Worm (Caenorhabditis elegans) whole organism, late embryonic: Measurements from ENCODE around the gene daf-2.

ENCODE experiments used
- C38D4.7 ChIP-seq: fragments of 200-800 bp; sonication (Bioruptor generic); optimal IDR thresholded peaks from 2 replicates; lab custom pipeline; 2018; ENCODE audit warnings: mild to moderate bottlenecking, missing genetic modification characterization, moderate library complexity, missing compliant biosample characterization
- F13H6.1 ChIP-seq: sonication (generic microtip); optimal IDR thresholded peaks from 2 replicates; lab custom pipeline; 2016; ENCODE audit warnings: missing genetic modification characterization, missing compliant biosample characterization
- K09A11.1 ChIP-seq: sonication (generic microtip); optimal IDR thresholded peaks from 2 replicates; lab custom pipeline; 2017; ENCODE audit warnings: antibody characterized with exemption, mild to moderate bottlenecking, missing genetic modification characterization, missing compliant biosample characterization; ENCODE audit not compliant: insufficient read depth
- T23F11.4 ChIP-seq: fragments of 200-800 bp; sonication (Bioruptor generic); optimal IDR thresholded peaks from 2 replicates; lab custom pipeline; 2018; ENCODE audit warnings: mild to moderate bottlenecking, missing genetic modification characterization, missing compliant biosample characterization
- Y22D7AL.16 ChIP-seq: sonication (generic microtip); optimal IDR thresholded peaks from 2 replicates; lab custom pipeline; 2016; ENCODE audit warnings: missing genetic modification characterization, missing compliant biosample characterization
- ahr-1 ChIP-seq: sonication (generic microtip); optimal IDR thresholded peaks from 2 replicates; lab custom pipeline; 2016; ENCODE audit warnings: missing genetic modification characterization, missing compliant biosample characterization
- ama-1 ChIP-seq: fragments of 150-350 bp; optimal IDR thresholded peaks from 2 replicates; lab custom pipeline; 2014
- ceh-14 ChIP-seq: sonication (generic microtip); optimal IDR thresholded peaks from 2 replicates; lab custom pipeline; 2016; ENCODE audit warnings: missing genotype, missing genetic modification characterization, missing compliant biosample characterization
- ceh-18 ChIP-seq: sonication (generic microtip); optimal IDR thresholded peaks from 2 replicates; lab custom pipeline; 2016; ENCODE audit warnings: missing genetic modification characterization, missing compliant biosample characterization
- ceh-24 ChIP-seq: sonication (generic microtip); optimal IDR thresholded peaks from 2 replicates; lab custom pipeline; 2016; ENCODE audit warnings: mild to moderate bottlenecking, missing genetic modification characterization, missing compliant biosample characterization
- ceh-30 ChIP-seq: fragments of 150-350 bp; optimal IDR thresholded peaks from 2 replicates; lab custom pipeline; 2014; ENCODE audit warnings: missing biosample characterization, missing genetic modification characterization
- ceh-31 ChIP-seq: sonication (generic microtip); optimal IDR thresholded peaks from 2 replicates; lab custom pipeline; 2016; ENCODE audit warnings: missing genetic modification characterization, missing compliant biosample characterization
- ceh-34 ChIP-seq: sonication (generic microtip); optimal IDR thresholded peaks from 2 replicates; lab custom pipeline; 2016; ENCODE audit warnings: mild to moderate bottlenecking, missing genetic modification characterization, missing compliant biosample characterization
- ceh-45 ChIP-seq: fragments of 200-800 bp; sonication (Bioruptor generic); IDR thresholded peaks from 2 replicates; pipeline ENCODE4 v1.3.6; 2022; ENCODE audit warnings: missing genetic modification reagents, missing genetic modification characterization, missing compliant biosample characterization
- ceh-48 ChIP-seq: sonication (generic microtip); optimal IDR thresholded peaks from 2 replicates; lab custom pipeline; 2016; ENCODE audit warnings: missing genetic modification characterization, inconsistent platforms, missing compliant biosample characterization
- che-1 ChIP-seq: sonication (generic microtip); optimal IDR thresholded peaks from 2 replicates; lab custom pipeline; 2016; ENCODE audit warnings: mild to moderate bottlenecking, missing genetic modification characterization, missing compliant biosample characterization
- elt-2 ChIP-seq: sonication (generic microtip); optimal IDR thresholded peaks from 2 replicates; lab custom pipeline; 2016; ENCODE audit warnings: missing genetic modification reagents, missing genetic modification characterization, missing compliant biosample characterization
- ets-4 ChIP-seq: sonication (generic microtip); optimal IDR thresholded peaks from 2 replicates; lab custom pipeline; 2016; ENCODE audit warnings: missing genetic modification characterization, missing compliant biosample characterization
- eyg-1 ChIP-seq: sonication (generic microtip); optimal IDR thresholded peaks from 2 replicates; lab custom pipeline; 2016; ENCODE audit warnings: missing genotype, missing genetic modification characterization, missing compliant biosample characterization
- fax-1 ChIP-seq: sonication (generic microtip); optimal IDR thresholded peaks from 2 replicates; lab custom pipeline; 2016; ENCODE audit warnings: missing genotype, missing genetic modification characterization, missing compliant biosample characterization
- gmeb-2 ChIP-seq: sonication (generic microtip); optimal IDR thresholded peaks from 2 replicates; lab custom pipeline; 2016; ENCODE audit warnings: missing genetic modification characterization, inconsistent platforms, missing compliant biosample characterization
- hlh-30 ChIP-seq: sonication (generic microtip); optimal IDR thresholded peaks from 2 replicates; lab custom pipeline; 2017; ENCODE audit warnings: antibody characterized with exemption, missing genetic modification characterization, missing compliant biosample characterization; ENCODE audit not compliant: insufficient read depth
- hlh-8 ChIP-seq: sonication (generic microtip); optimal IDR thresholded peaks from 2 replicates; lab custom pipeline; 2016; ENCODE audit warnings: missing genotype, missing genetic modification characterization, missing compliant biosample characterization
- lim-6 ChIP-seq: sonication (generic microtip); optimal IDR thresholded peaks from 2 replicates; lab custom pipeline; 2016; ENCODE audit warnings: missing genetic modification characterization, missing compliant biosample characterization
- lin-11 ChIP-seq: fragments of 200-800 bp; sonication (Bioruptor generic); optimal IDR thresholded peaks from 2 replicates; lab custom pipeline; 2018; ENCODE audit warnings: mild to moderate bottlenecking, missing genetic modification characterization, missing compliant biosample characterization
- mec-3 ChIP-seq: sonication (generic microtip); optimal IDR thresholded peaks from 2 replicates; lab custom pipeline; 2016; ENCODE audit warnings: borderline replicate concordance, missing genetic modification characterization, missing compliant biosample characterization
- nfya-1 ChIP-seq: sonication (generic microtip); optimal IDR thresholded peaks from 2 replicates; lab custom pipeline; 2017; ENCODE audit warnings: missing genetic modification characterization, mild to moderate bottlenecking, missing compliant biosample characterization, antibody characterized with exemption, moderate library complexity
- nhr-232 ChIP-seq: sonication (generic microtip); optimal IDR thresholded peaks from 2 replicates; lab custom pipeline; 2016; ENCODE audit warnings: missing genetic modification characterization, missing compliant biosample characterization
- npax-4 ChIP-seq: sonication (generic microtip); optimal IDR thresholded peaks from 2 replicates; lab custom pipeline; 2016; ENCODE audit warnings: missing genetic modification characterization, missing compliant biosample characterization
- pat-9 ChIP-seq: fragments of 200-800 bp; sonication (Bioruptor generic); optimal IDR thresholded peaks from 2 replicates; lab custom pipeline; 2018; ENCODE audit warnings: mild to moderate bottlenecking, missing genetic modification characterization, moderate library complexity, missing compliant biosample characterization
- pha-2 ChIP-seq: sonication (generic microtip); optimal IDR thresholded peaks from 2 replicates; lab custom pipeline; 2017; ENCODE audit warnings: mild to moderate bottlenecking, missing genetic modification characterization, missing compliant biosample characterization
- pha-4 ChIP-seq: fragments of 150-350 bp; optimal IDR thresholded peaks from 2 replicates; lab custom pipeline; 2018; ENCODE audit warnings: missing biosample characterization, missing genetic modification reagents, missing genetic modification characterization
- pros-1 ChIP-seq: fragments of 150-350 bp; optimal IDR thresholded peaks from 2 replicates; lab custom pipeline; 2014; ENCODE audit warnings: missing biosample characterization, missing genetic modification reagents, missing genetic modification characterization
- ref-2 ChIP-seq: sonication (generic microtip); optimal IDR thresholded peaks from 2 replicates; lab custom pipeline; 2016; ENCODE audit warnings: missing genetic modification characterization, missing compliant biosample characterization
- sox-4 ChIP-seq: sonication (generic microtip); optimal IDR thresholded peaks from 2 replicates; lab custom pipeline; 2017; ENCODE audit warnings: mild to moderate bottlenecking, missing genetic modification characterization, inconsistent platforms, missing compliant biosample characterization
- tbx-2 ChIP-seq: sonication (generic microtip); optimal IDR thresholded peaks from 2 replicates; lab custom pipeline; 2016; ENCODE audit warnings: missing genetic modification characterization, missing compliant biosample characterization
- unc-42 ChIP-seq: sonication (generic microtip); optimal IDR thresholded peaks from 2 replicates; lab custom pipeline; 2016; ENCODE audit warnings: missing genotype, missing genetic modification characterization, missing compliant biosample characterization
- ztf-16 ChIP-seq: sonication (generic microtip); optimal IDR thresholded peaks from 2 replicates; lab custom pipeline; 2017; ENCODE audit warnings: missing genetic modification characterization, missing compliant biosample characterization

The daf-2 gene

ce11 chrIII:3066769-3067168 lies 26.1 kb upstream of the daf-2 start:
- TF ChIP-seq hlh-30 (tag; lab: Kevin White, UChicago) (no peak), tbx-2 (tag; lab: Kevin White, UChicago) (no peak), unc-42 (tag; lab: Kevin White, UChicago) (no peak), ceh-14 (tag; lab: Kevin White, UChicago) (no peak), ceh-18 (no peak), pha-2 (tag; lab: Kevin White, UChicago) (no peak), ama-1 (lab: Kevin White, UChicago) (no peak), fax-1 (tag; lab: Kevin White, UChicago) (no peak), sox-4 (tag; lab: Kevin White, UChicago) (no peak), mec-3 (no peak)

ce11 chrIII:3065876-3066509 lies 25.3 kb upstream of the daf-2 start:
- TF ChIP-seq F13H6.1 (tag; lab: Kevin White, UChicago) (no peak), ztf-16 (tag; lab: Kevin White, UChicago) (no peak), elt-2 (peak; percentile 4), ceh-24 (tag; lab: Kevin White, UChicago) (no peak), ceh-30 (no peak), ceh-34 (tag; lab: Kevin White, UChicago) (no peak), npax-4 (tag; lab: Kevin White, UChicago) (no peak), pat-9 (tag; lab: Kevin White, UChicago) (peak; percentile 14), C38D4.7 (GFP tag; lab: Kevin White, UChicago) (no peak), ahr-1 (tag; lab: Kevin White, UChicago) (no peak), lim-6 (tag; lab: Kevin White, UChicago) (no peak), T23F11.4 (GFP tag; lab: Kevin White, UChicago) (peak; percentile 9), che-1 (no peak), gmeb-2 (no peak), ceh-31 (tag; lab: Kevin White, UChicago) (no peak), ref-2 (no peak), K09A11.1 (tag; lab: Kevin White, UChicago) (no peak), ceh-48 (tag; lab: Kevin White, UChicago) (no peak), ceh-18 (peak; percentile 66), tbx-2 (tag; lab: Kevin White, UChicago) (no peak), ets-4 (tag; lab: Kevin White, UChicago) (no peak), nfya-1 (tag; lab: Kevin White, UChicago) (peak; percentile 9)
- TF ChIP-seq, all 69 proteins: peak for 5

DNA sequence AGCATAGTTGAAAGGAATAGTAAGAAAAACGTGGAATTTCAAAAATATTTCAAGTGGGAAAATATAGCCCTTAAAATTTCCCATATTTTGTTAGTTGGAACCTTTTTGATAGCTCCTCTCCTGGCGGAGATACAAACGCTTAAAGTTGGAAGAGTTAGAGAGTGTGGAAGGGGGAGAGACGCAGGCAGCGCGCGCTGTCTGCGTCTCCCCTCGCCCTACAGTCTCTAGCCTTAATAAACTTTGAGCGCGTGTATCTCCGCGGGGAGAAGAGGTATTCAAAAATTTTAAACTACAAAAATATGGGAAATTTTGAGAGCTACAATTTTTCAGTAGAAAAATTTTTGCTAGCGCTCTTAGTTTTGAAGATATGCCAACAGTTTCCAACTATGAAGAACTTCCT lies 23.9 kb upstream of the daf-2 start:
- no peak for TF ChIP-seq ref-2
- TF ChIP-seq ceh-14 (tag; lab: Kevin White, UChicago): no peak
- no peak for TF ChIP-seq hlh-8 (tag; lab: Kevin White, UChicago)
- no peak for TF ChIP-seq nhr-232 (tag; lab: Kevin White, UChicago)
- no peak for TF ChIP-seq pros-1 (tag; lab: Kevin White, UChicago)
- no peak for TF ChIP-seq Y22D7AL.16 (tag; lab: Kevin White, UChicago)
- no peak for TF ChIP-seq ceh-30
- TF ChIP-seq ceh-45: no peak
- no peak for TF ChIP-seq pha-4 (tag; lab: Kevin White, UChicago)
- TF ChIP-seq lin-11 (tag; lab: Kevin White, UChicago): no peak
- TF ChIP-seq fax-1 (tag; lab: Kevin White, UChicago): no peak
- TF ChIP-seq eyg-1: no peak
- no peak for TF ChIP-seq pha-2 (tag; lab: Kevin White, UChicago)
- TF ChIP-seq, all 69 proteins: peak for 0
